Worm (Caenorhabditis elegans) whole organism, early embryonic: ENCODE measurements around the gene R07B1.13.
A peak's percentile ranks its signal among the peaks of the same experiment; 100 is the strongest.

Experiments
- B0310.2 ChIP-seq: sonication (generic microtip); optimal IDR thresholded peaks from 2 replicates; lab custom pipeline; 2016; ENCODE audit warnings: mild to moderate bottlenecking, missing genetic modification characterization, missing compliant biosample characterization
- F13C5.2 ChIP-seq: sonication (generic microtip); optimal IDR thresholded peaks from 2 replicates; lab custom pipeline; 2017; ENCODE audit warnings: mild to moderate bottlenecking, missing genetic modification characterization, inconsistent platforms, missing compliant biosample characterization
- aly-1 ChIP-seq: sonication (generic microtip); optimal IDR thresholded peaks from 2 replicates; lab custom pipeline; 2016; ENCODE audit warnings: missing genetic modification characterization, missing compliant biosample characterization
- ama-1 ChIP-seq: fragments of 150-350 bp; optimal IDR thresholded peaks from 2 replicates; lab custom pipeline; 2014
- ceh-13 ChIP-seq: fragments of 200-800 bp; sonication (Bioruptor generic); optimal IDR thresholded peaks from 2 replicates; lab custom pipeline; 2018; ENCODE audit warnings: mild to moderate bottlenecking, missing genetic modification characterization, missing compliant biosample characterization
- ceh-36 ChIP-seq: sonication (generic microtip); optimal IDR thresholded peaks from 2 replicates; lab custom pipeline; 2016; ENCODE audit warnings: missing genetic modification characterization, inconsistent platforms, missing compliant biosample characterization
- ets-7 ChIP-seq: sonication (generic microtip); optimal IDR thresholded peaks from 2 replicates; lab custom pipeline; 2016; ENCODE audit warnings: missing genotype, missing genetic modification characterization, missing compliant biosample characterization
- flt-1 ChIP-seq: fragments of 200-800 bp; sonication (Bioruptor generic); IDR thresholded peaks from 2 replicates; pipeline ENCODE4 v1.3.6; 2022; ENCODE audit warnings: missing genetic modification characterization, missing compliant biosample characterization
- hmbx-1 ChIP-seq: sonication (generic microtip); optimal IDR thresholded peaks from 2 replicates; lab custom pipeline; 2016; ENCODE audit warnings: mild to moderate bottlenecking, missing genetic modification characterization, missing compliant biosample characterization
- hmg-4 ChIP-seq: fragments of 200-800 bp; sonication (Bioruptor generic); optimal IDR thresholded peaks from 2 replicates; lab custom pipeline; 2018; ENCODE audit warnings: mild to moderate bottlenecking, missing genetic modification characterization, missing compliant biosample characterization
- hnd-1 ChIP-seq: sonication (generic microtip); optimal IDR thresholded peaks from 2 replicates; lab custom pipeline; 2016; ENCODE audit warnings: missing genetic modification characterization, missing compliant biosample characterization
- pes-1 ChIP-seq: fragments of 200-800 bp; sonication (Bioruptor generic); IDR thresholded peaks from 2 replicates; pipeline ENCODE4 v1.3.6; 2022; ENCODE audit warnings: missing genetic modification reagents, missing genetic modification characterization, missing compliant biosample characterization
- scrt-1 ChIP-seq: fragments of 200-800 bp; sonication (Bioruptor generic); IDR thresholded peaks from 2 replicates; pipeline ENCODE4 v1.3.6; 2022; ENCODE audit warnings: missing genetic modification characterization, missing compliant biosample characterization
- sea-1 ChIP-seq: fragments of 200-800 bp; sonication (Bioruptor generic); conservative IDR thresholded peaks from 2 replicates; pipeline ENCODE4 v1.3.6; 2022; ENCODE audit warnings: missing genetic modification characterization, missing compliant biosample characterization
- tbx-11 ChIP-seq: fragments of 200-800 bp; sonication (Bioruptor generic); IDR thresholded peaks from 2 replicates; pipeline ENCODE4 v1.3.6; 2022; ENCODE audit warnings: missing genetic modification characterization, missing compliant biosample characterization
- tbx-37 ChIP-seq: fragments of 200-800 bp; sonication (Bioruptor generic); conservative IDR thresholded peaks from 2 replicates; pipeline ENCODE4 v1.3.6; 2022; ENCODE audit warnings: missing genetic modification reagents, missing genetic modification characterization, missing compliant biosample characterization
- tra-4 ChIP-seq: sonication (generic microtip); optimal IDR thresholded peaks from 2 replicates; lab custom pipeline; 2017; ENCODE audit warnings: missing genetic modification characterization, missing compliant biosample characterization

R07B1.13 gene

DNA sequence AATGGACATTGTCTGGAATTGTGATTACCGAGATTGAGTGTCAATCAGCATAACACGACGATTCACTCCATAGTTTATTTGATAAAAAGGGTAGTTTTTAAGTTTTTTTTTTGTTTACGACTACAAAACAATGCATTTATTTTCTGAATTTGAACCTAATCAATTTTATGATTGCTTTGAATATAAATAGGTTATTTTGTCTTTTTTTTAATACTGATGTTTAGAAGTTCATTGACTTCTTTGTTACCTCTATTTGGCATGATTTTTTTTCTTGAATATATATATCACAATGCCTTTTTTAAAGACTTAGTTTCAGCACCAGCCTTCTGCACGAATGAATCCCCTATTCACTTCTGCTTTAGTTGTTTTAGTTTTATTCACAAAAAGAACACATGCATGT is at the start of gene R07B1.13:
R07B1.13 (plus strand) TSS at position 301 of the 400 bp plus-strand sequence.
- TF ChIP-seq sea-1, result no peak
- no peak for TF ChIP-seq flt-1 (GFP tag; lab: Robert Waterston, UW)
- no peak for TF ChIP-seq tbx-37 (GFP tag; lab: Robert Waterston, UW)
- no peak for TF ChIP-seq pes-1 (GFP tag; lab: Robert Waterston, UW)
- no peak for TF ChIP-seq ets-7 (tag; lab: Kevin White, UChicago)
- no peak for TF ChIP-seq scrt-1
- TF ChIP-seq hmg-4 (GFP tag; lab: Kevin White, UChicago), result no peak
- TF ChIP-seq tra-4, result no peak
- no peak for TF ChIP-seq hnd-1 (tag; lab: Kevin White, UChicago)
- no peak for TF ChIP-seq ceh-13
- no peak for TF ChIP-seq tbx-11 (GFP tag; lab: Robert Waterston, UW)
- TF ChIP-seq B0310.2 (tag; lab: Kevin White, UChicago), result no peak
- TF ChIP-seq aly-1 (tag; lab: Kevin White, UChicago), result no peak
- TF ChIP-seq ceh-36 (tag; lab: Kevin White, UChicago), result no peak

DNA sequence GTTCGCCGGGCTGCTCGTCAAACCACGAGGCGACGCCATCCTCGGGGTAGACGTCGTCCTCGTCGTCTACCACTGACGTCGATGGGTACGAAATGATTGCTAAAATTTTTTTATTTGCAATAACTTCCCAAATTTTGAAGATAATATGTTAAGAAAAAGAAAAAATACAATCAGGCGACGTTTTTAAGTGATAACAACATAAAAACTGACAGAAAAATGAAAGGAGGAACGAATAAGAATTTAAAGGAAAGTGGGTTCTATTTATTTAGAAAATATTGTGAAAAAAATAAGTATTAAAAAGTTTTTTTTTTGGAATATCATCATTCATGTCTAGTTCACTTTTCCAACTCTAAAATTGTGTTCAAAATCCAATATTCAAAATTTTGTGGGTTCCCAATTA is 47.4 kb upstream of the R07B1.13 start, which contains the start of gene dpy-22:
dpy-22 (minus strand) TSS at position 101 of the 400 bp plus-strand sequence.
- TF ChIP-seq tbx-37 (GFP tag; lab: Robert Waterston, UW) (no peak), hnd-1 (tag; lab: Kevin White, UChicago) (no peak), scrt-1 (no peak), sea-1 (no peak), ama-1 (no peak), ets-7 (tag; lab: Kevin White, UChicago) (no peak), aly-1 (tag; lab: Kevin White, UChicago) (no peak), B0310.2 (tag; lab: Kevin White, UChicago) (no peak), flt-1 (GFP tag; lab: Robert Waterston, UW) (no peak), tbx-11 (GFP tag; lab: Robert Waterston, UW) (no peak), tra-4 (no peak), hmbx-1 (no peak), F13C5.2 (tag; lab: Kevin White, UChicago) (no peak)

DNA sequence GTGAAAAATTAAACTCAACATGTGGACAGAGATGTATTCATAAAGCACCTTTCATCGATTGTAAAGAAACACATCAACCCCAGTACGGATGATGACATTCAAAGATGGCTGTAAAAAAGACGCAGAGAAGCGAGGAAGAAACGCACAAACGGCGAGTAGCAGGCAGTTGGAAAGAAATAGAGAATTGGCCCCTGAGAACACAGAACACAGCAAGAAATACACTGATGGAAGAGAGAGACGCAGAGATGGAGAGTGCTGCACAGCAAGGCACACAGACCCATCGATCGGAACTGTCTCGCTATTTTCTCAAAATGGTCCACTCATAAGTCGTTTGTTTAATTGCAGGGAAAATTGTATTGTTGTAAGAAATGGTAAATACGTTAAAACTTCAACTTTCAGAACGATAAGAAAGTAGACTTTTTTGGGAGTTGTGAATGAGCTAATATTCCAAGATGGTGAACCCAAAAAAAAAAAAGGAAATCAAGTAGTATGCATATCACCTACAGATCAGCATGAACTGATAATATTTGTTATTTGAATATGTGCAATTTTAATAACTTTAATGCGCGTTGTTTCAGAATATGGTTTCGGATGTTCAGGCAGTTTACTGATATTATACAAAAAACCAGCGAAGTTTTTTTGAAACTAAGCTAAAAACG is 46.9 kb upstream of the R07B1.13 start:
- TF ChIP-seq hnd-1 (tag; lab: Kevin White, UChicago) (no peak), hmg-4 (GFP tag; lab: Kevin White, UChicago) (no peak), scrt-1 (no peak), ceh-36 (tag; lab: Kevin White, UChicago) (no peak), tra-4 (no peak), ama-1 (no peak), aly-1 (tag; lab: Kevin White, UChicago) (no peak), sea-1 (no peak), F13C5.2 (tag; lab: Kevin White, UChicago) (no peak)

DNA sequence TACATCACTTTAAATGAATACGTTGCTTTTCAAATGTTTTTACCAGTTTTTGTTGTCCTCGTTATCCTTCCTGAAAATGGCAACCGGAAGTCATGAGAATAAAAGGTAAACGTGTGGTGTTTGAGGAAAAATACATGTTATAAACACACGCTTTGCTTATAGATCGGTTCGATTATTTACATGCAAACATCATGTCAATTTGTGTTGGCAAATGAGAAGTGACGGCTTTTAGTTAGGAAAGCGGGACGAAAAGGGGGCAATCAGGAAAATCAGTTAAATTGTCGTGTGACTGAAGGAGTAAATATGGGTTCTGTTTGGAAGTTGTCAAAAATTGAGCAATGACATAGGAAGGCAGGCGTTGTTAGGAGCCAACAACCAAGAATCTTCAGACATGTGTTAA is 38.4 kb upstream of the R07B1.13 start, which contains the start of gene rrc-1:
rrc-1 (minus strand) TSS at position 74 of the 400 bp plus-strand sequence.
- TF ChIP-seq tra-4 (no peak), pes-1 (GFP tag; lab: Robert Waterston, UW) (no peak), hmbx-1 (no peak), B0310.2 (tag; lab: Kevin White, UChicago) (no peak), tbx-37 (GFP tag; lab: Robert Waterston, UW) (no peak), ceh-36 (tag; lab: Kevin White, UChicago) (no peak), ets-7 (tag; lab: Kevin White, UChicago) (no peak), ceh-13 (no peak), hnd-1 (tag; lab: Kevin White, UChicago) (no peak), aly-1 (tag; lab: Kevin White, UChicago) (no peak), sea-1 (no peak), scrt-1 (no peak), flt-1 (GFP tag; lab: Robert Waterston, UW) (no peak), hmg-4 (GFP tag; lab: Kevin White, UChicago) (no peak), tbx-11 (GFP tag; lab: Robert Waterston, UW) (no peak), F13C5.2 (tag; lab: Kevin White, UChicago) (no peak), ama-1 (no peak)

DNA sequence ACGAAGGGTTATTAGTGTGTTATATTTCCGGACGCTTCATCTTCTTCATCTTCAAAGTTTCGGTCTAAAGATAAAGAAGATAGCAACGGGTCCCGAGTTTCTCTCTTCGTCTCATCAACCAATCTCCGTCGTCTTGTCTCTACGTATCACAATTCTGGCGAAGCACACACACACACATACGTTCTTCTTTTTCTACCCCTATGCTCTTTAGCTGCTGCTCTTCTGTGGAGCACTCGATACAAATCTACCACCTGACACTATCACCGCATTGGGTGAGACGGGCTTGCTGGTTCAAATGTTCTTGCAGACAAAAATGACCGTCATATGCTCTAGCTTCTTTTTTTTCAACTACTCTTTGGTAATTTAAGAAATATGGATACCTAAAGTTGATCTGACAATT is 37.3 kb upstream of the R07B1.13 start:
- TF ChIP-seq hmg-4 (GFP tag; lab: Kevin White, UChicago), result no peak
- TF ChIP-seq scrt-1, result peak; percentile 58; the same call in 1 of the 2 replicates
- TF ChIP-seq ama-1, result no peak
- no peak for TF ChIP-seq ets-7 (tag; lab: Kevin White, UChicago)
- TF ChIP-seq tbx-37 (GFP tag; lab: Robert Waterston, UW), result no peak
- TF ChIP-seq ceh-36 (tag; lab: Kevin White, UChicago), result no peak
- TF ChIP-seq hnd-1 (tag; lab: Kevin White, UChicago), result no peak
- TF ChIP-seq pes-1 (GFP tag; lab: Robert Waterston, UW), result no peak

DNA sequence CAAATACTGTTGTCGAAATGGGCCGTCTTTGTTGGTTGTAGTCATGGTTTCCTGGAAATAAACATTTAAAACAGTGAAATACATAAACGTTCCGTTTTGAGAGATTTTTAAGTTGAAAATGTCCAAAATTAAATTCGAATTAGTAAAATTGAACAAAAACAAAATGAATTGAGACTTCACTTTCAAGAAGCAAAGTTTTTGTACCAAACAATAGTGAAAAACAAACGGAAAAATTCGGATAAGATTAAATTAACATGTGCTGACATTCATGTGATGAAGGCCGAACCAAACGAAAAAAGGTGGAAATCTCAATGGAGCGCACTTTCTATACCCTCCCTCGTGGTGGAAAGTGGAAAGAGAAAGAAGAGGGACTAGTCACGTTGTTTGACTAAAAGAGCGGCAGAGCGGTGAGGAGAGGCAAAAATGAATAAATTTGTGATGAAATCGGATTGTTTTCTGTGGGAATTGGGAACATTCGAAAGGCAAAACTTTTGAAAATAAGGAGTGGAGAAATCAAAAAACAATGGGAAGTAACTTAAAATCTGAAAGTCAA is 31.6 kb upstream of the R07B1.13 start, which contains the start of gene ipla-2:
ipla-2 (minus strand) TSS at position 51 of the 553 bp plus-strand sequence.
- TF ChIP-seq F13C5.2 (tag; lab: Kevin White, UChicago) (peak; percentile 47), flt-1 (GFP tag; lab: Robert Waterston, UW) (no peak)

DNA sequence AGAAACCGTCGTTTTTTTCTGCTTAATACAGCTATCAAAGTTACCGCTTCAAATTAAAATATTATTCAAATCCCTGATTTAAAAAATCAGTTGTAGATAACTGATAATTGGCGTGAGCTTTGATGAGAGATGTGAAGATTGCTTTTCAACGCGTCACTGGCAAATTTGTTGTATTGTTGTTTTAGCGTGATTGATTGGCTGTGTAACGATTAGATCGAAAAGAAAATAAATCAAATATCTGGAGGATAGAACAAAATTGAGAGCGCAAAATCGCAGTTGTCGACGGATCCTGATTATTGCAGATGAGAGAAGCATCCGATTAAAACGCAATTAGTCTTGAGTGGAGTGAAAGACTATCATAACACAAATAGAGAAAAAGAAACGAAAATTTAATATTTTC is 28.8 kb upstream of the R07B1.13 start:
- TF ChIP-seq F13C5.2 (tag; lab: Kevin White, UChicago), result no peak
- no peak for TF ChIP-seq sea-1
- TF ChIP-seq tbx-11 (GFP tag; lab: Robert Waterston, UW), result no peak
- TF ChIP-seq aly-1 (tag; lab: Kevin White, UChicago), result no peak
- TF ChIP-seq tra-4, result no peak
- TF ChIP-seq hnd-1 (tag; lab: Kevin White, UChicago), result no peak
- TF ChIP-seq ets-7 (tag; lab: Kevin White, UChicago), result no peak
- TF ChIP-seq tbx-37 (GFP tag; lab: Robert Waterston, UW), result no peak
- TF ChIP-seq ceh-13, result no peak
- TF ChIP-seq hmg-4 (GFP tag; lab: Kevin White, UChicago), result no peak
- TF ChIP-seq B0310.2 (tag; lab: Kevin White, UChicago), result no peak
- TF ChIP-seq hmbx-1, result no peak
- TF ChIP-seq pes-1 (GFP tag; lab: Robert Waterston, UW), result no peak
